Worm (Caenorhabditis elegans): ENCODE data around the gene rbc-2.

DNA sequence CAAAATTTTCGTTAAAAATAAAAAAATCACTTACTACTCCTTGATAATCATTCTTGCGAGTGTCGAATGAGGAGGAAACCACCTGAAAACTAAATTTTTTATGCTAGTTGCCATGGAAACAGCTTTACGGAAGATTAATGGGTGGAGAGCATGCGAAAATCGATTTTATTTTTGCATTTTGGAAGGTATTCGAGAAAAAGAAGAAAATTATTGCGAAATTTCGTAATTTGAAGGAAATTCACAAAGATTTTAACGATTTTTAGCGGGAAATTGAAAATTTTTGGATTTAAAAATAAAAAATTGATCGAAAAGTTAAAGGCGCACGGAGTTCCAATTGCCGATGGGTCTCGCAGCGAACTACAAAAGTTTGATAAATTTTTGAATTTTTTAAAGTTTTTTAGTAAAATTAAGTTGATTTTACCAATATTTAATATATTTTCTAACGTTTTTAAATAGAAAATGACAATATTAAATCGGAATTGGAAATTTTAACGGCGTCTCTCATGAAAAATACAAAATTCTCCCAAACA, 47.2 kb upstream of the rbc-2 start, which contains the start of gene Y54F10AR.1:
- TF ChIP-seq aly-2 (tag; optimal IDR thresholded peaks at IDR 0.05) (no peak), ZK546.5 (tag; optimal IDR thresholded peaks at IDR 0.05) (no peak), nhr-12 (tag; optimal IDR thresholded peaks at IDR 0.05) (no peak), mdl-1 (tag; optimal IDR thresholded peaks at IDR 0.05) (no peak), lin-13 (GFP tag; optimal IDR thresholded peaks at IDR 0.05) (no peak), unc-62 (GFP tag; optimal IDR thresholded peaks at IDR 0.05) (no peak), lin-39 (tag; optimal IDR thresholded peaks at IDR 0.05) (no peak), elt-3 (tag; optimal IDR thresholded peaks at IDR 0.05) (no peak), nhr-21 (tag; optimal IDR thresholded peaks at IDR 0.05) (no peak), egl-27 (tag; optimal IDR thresholded peaks at IDR 0.05) (no peak), zag-1 (tag; optimal IDR thresholded peaks at IDR 0.05) (no peak), gmeb-1 (tag; optimal IDR thresholded peaks at IDR 0.05) (no peak), nhr-237 (tag; optimal IDR thresholded peaks at IDR 0.05) (no peak), dmd-4 (tag; optimal IDR thresholded peaks at IDR 0.05) (no peak)

Data from whole organism, L2 larva.